Worm (Caenorhabditis elegans): Measurements from ENCODE around the gene tasp-1.

The tasp-1 gene

ce11 chrIII:10711192-10711673 lies 47.9 kb upstream of the tasp-1 start, which contains the start of gene W09D10.5 (continued):
- TF ChIP-seq mep-1 (tag; optimal IDR thresholded peaks at IDR 0.05), result peak; percentile 27
- no peak for TF ChIP-seq ceh-63 (GFP tag; optimal IDR thresholded peaks at IDR 0.05)
- no peak for TF ChIP-seq rnt-1 (tag; optimal IDR thresholded peaks at IDR 0.05)
- no peak for TF ChIP-seq pag-3 (tag; optimal IDR thresholded peaks at IDR 0.05; ENCODE audit: borderline replicate concordance, insufficient read depth)
- TF ChIP-seq lin-39 (tag; optimal IDR thresholded peaks at IDR 0.05), result no peak
- no peak for TF ChIP-seq C04F5.9 (tag; optimal IDR thresholded peaks at IDR 0.05)
- TF ChIP-seq mef-2 (tag; optimal IDR thresholded peaks at IDR 0.05), result no peak
- no peak for TF ChIP-seq nhr-47 (tag; optimal IDR thresholded peaks at IDR 0.05)
- no peak for TF ChIP-seq dpl-1 (GFP tag; optimal IDR thresholded peaks at IDR 0.05)
- no peak for TF ChIP-seq hlh-17 (GFP tag; optimal IDR thresholded peaks at IDR 0.05; ENCODE audit: borderline replicate concordance)
- no peak for TF ChIP-seq C16A3.4 (tag; optimal IDR thresholded peaks at IDR 0.05)
- no peak for TF ChIP-seq skn-1 (tag; optimal IDR thresholded peaks at IDR 0.05)
- TF ChIP-seq isw-1 (GFP tag; IDR thresholded peaks at IDR 0.05), result no peak
- peak in 1 of 2 experiments; percentile 41 for TF ChIP-seq lin-35 (GFP tag; optimal IDR thresholded peaks at IDR 0.05)
- no peak for TF ChIP-seq ces-1 (GFP tag; optimal IDR thresholded peaks at IDR 0.05)
- TF ChIP-seq zag-1 (tag; optimal IDR thresholded peaks at IDR 0.05), result no peak
- no peak for TF ChIP-seq snpc-4 (tag; optimal IDR thresholded peaks at IDR 0.05)
- peak; percentile 29 for TF ChIP-seq ama-1 (optimal IDR thresholded peaks at IDR 0.05)
- TF ChIP-seq efl-1 (optimal IDR thresholded peaks at IDR 0.05), result no peak
- TF ChIP-seq efl-1 (GFP tag; optimal IDR thresholded peaks at IDR 0.05 in 1 of 2), result no peak
- TF ChIP-seq nhr-90 (tag; optimal IDR thresholded peaks at IDR 0.05; ENCODE audit: poor library complexity), result no peak
- TF ChIP-seq fkh-4 (tag; optimal IDR thresholded peaks at IDR 0.05; ENCODE audit: borderline replicate concordance), result no peak
- TF ChIP-seq lin-14 (GFP tag; optimal IDR thresholded peaks at IDR 0.05), result peak; percentile 31
- TF ChIP-seq sox-4 (tag; optimal IDR thresholded peaks at IDR 0.05), result no peak
- no peak for TF ChIP-seq nhr-76 (tag; optimal IDR thresholded peaks at IDR 0.05)
- TF ChIP-seq unc-62 (GFP tag; optimal IDR thresholded peaks at IDR 0.05), result no peak
- no peak for TF ChIP-seq nhr-19 (GFP tag; conservative IDR thresholded peaks at IDR 0.05)
- peak; percentile 34 for TF ChIP-seq snu-23 (GFP tag; optimal IDR thresholded peaks at IDR 0.05)

ce11 chrIII:10714541-10714940 lies 44.6 kb upstream of the tasp-1 start:
- TF ChIP-seq nhr-47 (tag; optimal IDR thresholded peaks at IDR 0.05) (no peak), ceh-8 (GFP tag; optimal IDR thresholded peaks at IDR 0.05) (peak; percentile 18), isw-1 (GFP tag; IDR thresholded peaks at IDR 0.05) (no peak), fos-1 (tag; optimal IDR thresholded peaks at IDR 0.05) (no peak), C04F5.9 (tag; optimal IDR thresholded peaks at IDR 0.05) (no peak), elt-3 (tag; optimal IDR thresholded peaks at IDR 0.05) (no peak), pqm-1 (tag; optimal IDR thresholded peaks at IDR 0.05) (no peak), C34B4.2 (tag; optimal IDR thresholded peaks at IDR 0.05) (no peak)

- TF ChIP-seq efl-1 (optimal IDR thresholded peaks at IDR 0.05), result no peak
- TF ChIP-seq efl-1 (GFP tag; optimal IDR thresholded peaks at IDR 0.05 in 1 of 2), result peak in 1 of 2 experiments; percentile 22
- no peak for TF ChIP-seq C16A3.4 (tag; optimal IDR thresholded peaks at IDR 0.05)
- TF ChIP-seq lin-14 (GFP tag; optimal IDR thresholded peaks at IDR 0.05), result peak; percentile 52
- TF ChIP-seq nhr-71 (tag; optimal IDR thresholded peaks at IDR 0.05), result peak; percentile 31
- no peak for TF ChIP-seq tlp-1 (tag; optimal IDR thresholded peaks at IDR 0.05)
Measured at ce11 chrIII:10716091-10716490, 43.0 kb upstream of the tasp-1 start, which contains the start of gene W09D10.4. TSS of gene W09D10.4 (minus strand) at chrIII:10716191.

- TF ChIP-seq mab-9 (GFP tag; IDR thresholded peaks at IDR 0.05) (no peak), egl-27 (tag; optimal IDR thresholded peaks at IDR 0.05) (no peak), lir-3 (tag; optimal IDR thresholded peaks at IDR 0.05; ENCODE audit: poor library complexity) (no peak), elt-3 (tag; optimal IDR thresholded peaks at IDR 0.05) (peak in 4 of 6 experiments; percentile 58 to 90 (median 76)), nhr-90 (tag; optimal IDR thresholded peaks at IDR 0.05; ENCODE audit: poor library complexity) (peak; percentile 67), sptf-1 (tag; optimal IDR thresholded peaks at IDR 0.05) (no peak), sox-4 (tag; optimal IDR thresholded peaks at IDR 0.05) (no peak), egl-13 (tag; optimal IDR thresholded peaks at IDR 0.05) (no peak), nhr-12 (tag; optimal IDR thresholded peaks at IDR 0.05) (no peak), unc-98 (GFP tag; IDR thresholded peaks at IDR 0.05) (no peak), zag-1 (tag; optimal IDR thresholded peaks at IDR 0.05) (no peak), ets-5 (GFP tag; IDR thresholded peaks at IDR 0.05) (no peak), ztf-4 (tag; optimal IDR thresholded peaks at IDR 0.05) (peak; percentile 72), nhr-84 (tag; optimal IDR thresholded peaks at IDR 0.05) (no peak), elt-2 (tag; optimal IDR thresholded peaks at IDR 0.05) (no peak), ztf-11 (tag; optimal IDR thresholded peaks at IDR 0.05) (no peak), tlp-1 (tag; optimal IDR thresholded peaks at IDR 0.05) (no peak), nhr-237 (tag; optimal IDR thresholded peaks at IDR 0.05) (no peak)
Measured at ce11 chrIII:10717479-10717878, 41.6 kb upstream of the tasp-1 start.
